Worm (Caenorhabditis elegans) whole organism, L4 larva: ENCODE results near the gene fbxc-24.

ENCODE experiments used
- attf-4 ChIP-seq: sonication (generic microtip); optimal IDR thresholded peaks from 3 replicates; lab custom pipeline; 2017; ENCODE audit warnings: missing biosample characterization, missing genetic modification characterization
- ceh-82 ChIP-seq: sonication (generic microtip); optimal IDR thresholded peaks from 2 replicates; lab custom pipeline; 2017; ENCODE audit warnings: missing biosample characterization, missing genetic modification characterization
- egl-27 ChIP-seq: sonication (generic microtip); optimal IDR thresholded peaks from 3 replicates; lab custom pipeline; 2017; ENCODE audit warnings: missing biosample characterization, missing genetic modification reagents, missing genetic modification characterization
- lsy-2 ChIP-seq, 2 experiments: fragments of 150-350 bp in 1 of 2; sonication (generic microtip) in 1 of 2; optimal IDR thresholded peaks; 2 replicates each; lab custom pipeline; 2014 to 2017; ENCODE audit warnings: missing biosample characterization in 2 of 2, missing genetic modification characterization in 2 of 2
- madf-9 ChIP-seq: fragments of 200-800 bp; sonication (Bioruptor generic); conservative IDR thresholded peaks from 2 replicates; pipeline ENCODE4 v1.3.6; 2022; ENCODE audit warnings: missing genetic modification reagents, missing genetic modification characterization, missing compliant biosample characterization
- nhr-237 ChIP-seq: sonication (generic microtip); optimal IDR thresholded peaks from 2 replicates; lab custom pipeline; 2017; ENCODE audit warnings: missing biosample characterization, missing genetic modification characterization
- nhr-25 ChIP-seq: sonication (generic microtip); optimal IDR thresholded peaks from 2 replicates; lab custom pipeline; 2017; ENCODE audit warnings: missing genetic modification characterization, mild to moderate bottlenecking, missing compliant biosample characterization, antibody characterized with exemption, moderate library complexity, borderline replicate concordance; ENCODE audit not compliant: insufficient read depth
- nhr-77 ChIP-seq: fragments of 150-350 bp; optimal IDR thresholded peaks from 2 replicates; lab custom pipeline; 2014; ENCODE audit warnings: missing biosample characterization, missing genetic modification characterization
- pha-4 ChIP-seq, 2 experiments: fragments of 150-350 bp in 1 of 2; fragments of 200-800 bp in 1 of 2; sonication (Bioruptor generic) in 1 of 2; IDR thresholded peaks in 1 of 2; optimal IDR thresholded peaks in 1 of 2; 2 replicates each; pipeline versions ENCODE4 v1.3.6 to Lab custom; 2014 to 2022; ENCODE audit warnings: missing genetic modification characterization in 2 of 2, missing genetic modification reagents in 2 of 2, missing biosample characterization in 1 of 2, missing compliant biosample characterization in 1 of 2
- snpc-4 ChIP-seq: fragments of 150-350 bp; optimal IDR thresholded peaks from 2 replicates; lab custom pipeline; 2014; ENCODE audit warnings: missing biosample characterization, missing genetic modification characterization
- unc-130 ChIP-seq: sonication (generic microtip); optimal IDR thresholded peaks from 2 replicates; lab custom pipeline; 2016; ENCODE audit warnings: missing genetic modification reagents, missing genetic modification characterization, missing compliant biosample characterization
- unc-39 ChIP-seq: sonication (generic microtip); optimal IDR thresholded peaks from 2 replicates; lab custom pipeline; 2017; ENCODE audit warnings: missing biosample characterization, missing genetic modification characterization
- ztf-11 ChIP-seq: fragments of 150-350 bp; optimal IDR thresholded peaks from 2 replicates; lab custom pipeline; 2014; ENCODE audit warnings: missing biosample characterization, missing genetic modification characterization

- TF ChIP-seq lsy-2 (tag; optimal IDR thresholded peaks at IDR 0.05; lab: Kevin White, UChicago) (no peak), unc-130 (GFP tag; lab: Kevin White, UChicago) (no peak), nhr-77 (tag; lab: Kevin White, UChicago) (no peak), nhr-237 (tag; lab: Kevin White, UChicago) (no peak), ztf-11 (tag; lab: Kevin White, UChicago) (no peak), pha-4 (GFP tag; IDR thresholded peaks at IDR 0.05; lab: Robert Waterston, UW) (no peak), pha-4 (tag; optimal IDR thresholded peaks at IDR 0.05; lab: Kevin White, UChicago) (no peak), madf-9 (GFP tag; lab: Robert Waterston, UW) (no peak), unc-39 (tag; lab: Kevin White, UChicago) (no peak), ceh-82 (tag; lab: Kevin White, UChicago) (no peak), egl-27 (tag; lab: Kevin White, UChicago) (no peak), nhr-25 (tag; lab: Kevin White, UChicago) (no peak), snpc-4 (tag; lab: Kevin White, UChicago) (no peak), attf-4 (tag; lab: Kevin White, UChicago) (no peak)
These were observed 27.8 kb upstream of the fbxc-24 start for ce11 chrII:937265-937664.
